Fruit fly (Drosophila melanogaster) whole organism, embryonic: ENCODE results near the gene CG14893.

Source experiments
- Abd-B ChIP-seq: fragments of 200-800 bp; sonication (Bioruptor generic); optimal IDR thresholded peaks from 2 replicates; lab custom pipeline; 2018; ENCODE audit warnings: missing biosample characterization, mild to moderate bottlenecking, missing genetic modification characterization, moderate library complexity
- BEAF-32 ChIP-seq: fragments of 200-800 bp; sonication (Bioruptor generic); optimal IDR thresholded peaks from 3 replicates; lab custom pipeline; 2017; ENCODE audit warnings: missing biosample characterization, missing genetic modification characterization, mild to moderate bottlenecking, moderate library complexity, missing genetic modification reagents
- Bgb ChIP-seq: fragments of 200-800 bp; sonication (Bioruptor generic); IDR thresholded peaks from 2 replicates; pipeline ENCODE4 v1.3.6; 2022; ENCODE audit warnings: missing biosample characterization, missing genetic modification characterization; ENCODE audit not compliant: partially characterized antibody
- CG13287 ChIP-seq: fragments of 200-800 bp; sonication (Bioruptor generic); IDR thresholded peaks from 2 replicates; pipeline ENCODE4 v1.3.6; 2022; ENCODE audit warnings: missing biosample characterization, missing genetic modification characterization; ENCODE audit not compliant: partially characterized antibody
- CG14710 ChIP-seq: fragments of 200-800 bp; sonication (Bioruptor generic); optimal IDR thresholded peaks from 3 replicates; lab custom pipeline; 2019; ENCODE audit warnings: missing biosample characterization, mild to moderate bottlenecking, missing genetic modification characterization, moderate library complexity
- CG14860 ChIP-seq: fragments of 200-800 bp; sonication (Bioruptor generic); IDR thresholded peaks from 3 replicates; pipeline ENCODE4 v1.3.6; 2022; ENCODE audit warnings: missing biosample characterization, missing genetic modification characterization; ENCODE audit not compliant: partially characterized antibody
- CG15696 ChIP-seq: fragments of 200-800 bp; sonication (Bioruptor generic); optimal IDR thresholded peaks from 2 replicates; lab custom pipeline; 2019; ENCODE audit warnings: missing biosample characterization, mild to moderate bottlenecking, missing genetic modification characterization, moderate library complexity
- CG2116 ChIP-seq: fragments of 200-800 bp; sonication (Bioruptor generic); optimal IDR thresholded peaks from 3 replicates; lab custom pipeline; 2018; ENCODE audit warnings: missing biosample characterization, mild to moderate bottlenecking, missing genetic modification characterization
- CG2129 ChIP-seq: fragments of 200-800 bp; sonication (Bioruptor generic); IDR thresholded peaks from 2 replicates; pipeline ENCODE4 v1.3.6; 2022; ENCODE audit warnings: missing biosample characterization, missing genetic modification characterization; ENCODE audit not compliant: partially characterized antibody
- CG34224 ChIP-seq: fragments of 200-800 bp; sonication (Bioruptor generic); IDR thresholded peaks from 3 replicates; pipeline ENCODE4 v1.3.6; 2022; ENCODE audit warnings: missing biosample characterization, missing genetic modification characterization; ENCODE audit not compliant: partially characterized antibody
- CG34376 ChIP-seq: fragments of 200-800 bp; sonication (Bioruptor generic); optimal IDR thresholded peaks from 2 replicates; lab custom pipeline; 2018; ENCODE audit warnings: missing biosample characterization, mild to moderate bottlenecking, missing genetic modification characterization
- CG3995 ChIP-seq: fragments of 200-800 bp; sonication (Bioruptor generic); optimal IDR thresholded peaks from 3 replicates; lab custom pipeline; 2016; ENCODE audit warnings: missing biosample characterization, missing genetic modification characterization
- CG6791 ChIP-seq: fragments of 200-800 bp; sonication (Bioruptor generic); IDR thresholded peaks from 3 replicates; pipeline ENCODE4 v1.3.6; 2022; ENCODE audit warnings: missing biosample characterization, missing genetic modification characterization; ENCODE audit not compliant: partially characterized antibody
- CG7963 ChIP-seq: fragments of 200-800 bp; sonication (Bioruptor generic); IDR thresholded peaks from 3 replicates; pipeline ENCODE4 v1.3.6; 2022; ENCODE audit warnings: missing biosample characterization, missing genetic modification characterization; ENCODE audit not compliant: partially characterized antibody
- CG8089 ChIP-seq: fragments of 200-800 bp; sonication (Bioruptor generic); optimal IDR thresholded peaks from 3 replicates; lab custom pipeline; 2016; ENCODE audit warnings: missing biosample characterization, missing genetic modification characterization
- CG8924 ChIP-seq: fragments of 200-800 bp; optimal IDR thresholded peaks from 3 replicates; lab custom pipeline; 2019; ENCODE audit warnings: missing biosample characterization, mild to moderate bottlenecking, missing genetic modification characterization, moderate library complexity
- Doc3 ChIP-seq: fragments of 200-800 bp; sonication (Bioruptor generic); IDR thresholded peaks from 3 replicates; pipeline ENCODE4 v1.3.6; 2022; ENCODE audit warnings: missing biosample characterization, missing genetic modification characterization; ENCODE audit not compliant: partially characterized antibody
- Dp ChIP-seq: fragments of 200-800 bp; sonication (Bioruptor generic); optimal IDR thresholded peaks from 2 replicates; lab custom pipeline; 2018; ENCODE audit warnings: missing biosample characterization, mild to moderate bottlenecking, missing genetic modification characterization, moderate library complexity
- Dref ChIP-seq: fragments of 200-800 bp; sonication (Bioruptor generic); IDR thresholded peaks from 2 replicates; pipeline ENCODE4 v1.3.6; 2022; ENCODE audit warnings: missing biosample characterization, missing genetic modification characterization
- E2f2 ChIP-seq: fragments of 200-800 bp; sonication (Bioruptor generic); IDR thresholded peaks from 2 replicates; pipeline ENCODE4 v1.3.6; 2022; ENCODE audit warnings: missing biosample characterization, missing genetic modification characterization
- Ets97D ChIP-seq: fragments of 200-800 bp; sonication (Bioruptor generic); optimal IDR thresholded peaks from 3 replicates; lab custom pipeline; 2016; ENCODE audit warnings: missing biosample characterization, missing genetic modification characterization
- Gsc ChIP-seq: fragments of 200-800 bp; sonication (Bioruptor generic); IDR thresholded peaks from 2 replicates; pipeline ENCODE4 v1.3.6; 2022; ENCODE audit warnings: missing biosample characterization, missing genetic modification characterization
- MBD-R2 ChIP-seq: fragments of 200-800 bp; sonication (Bioruptor generic); IDR thresholded peaks from 2 replicates; pipeline ENCODE4 v1.3.6; 2022; ENCODE audit warnings: missing biosample characterization, missing genetic modification characterization
- Mes4 ChIP-seq: fragments of 200-800 bp; sonication (Bioruptor generic); optimal IDR thresholded peaks from 2 replicates; lab custom pipeline; 2016; ENCODE audit warnings: missing biosample characterization, missing genetic modification characterization
- Nf-YB ChIP-seq: fragments of 200-800 bp; sonication (Bioruptor generic); optimal IDR thresholded peaks from 3 replicates; lab custom pipeline; 2019; ENCODE audit warnings: missing biosample characterization, mild to moderate bottlenecking, missing genetic modification characterization, moderate library complexity
- Opbp ChIP-seq: fragments of 200-800 bp; sonication (Bioruptor generic); IDR thresholded peaks from 3 replicates; pipeline ENCODE4 v1.3.6; 2022; ENCODE audit warnings: missing biosample characterization, missing genetic modification characterization; ENCODE audit not compliant: partially characterized antibody
- Trl ChIP-seq, 3 experiments: fragments of >200 bp in 2 of 3; fragments of 200-800 bp in 1 of 3; sonication (Bioruptor generic) in 1 of 3; optimal IDR thresholded peaks; 2 replicates in 1 of 3; 3 replicates in 2 of 3; lab custom pipeline; 2016 to 2017; ENCODE audit warnings: missing biosample characterization in 1 of 3, missing genetic modification characterization in 1 of 3
- Xrp1 ChIP-seq: fragments of 200-800 bp; sonication (Bioruptor generic); IDR thresholded peaks from 2 replicates; pipeline ENCODE4 v1.3.6; 2022; ENCODE audit warnings: missing biosample characterization, missing genetic modification characterization
- YL-1 ChIP-seq: fragments of 200-800 bp; sonication (Bioruptor generic); optimal IDR thresholded peaks from 3 replicates; lab custom pipeline; 2017; ENCODE audit warnings: missing biosample characterization, mild to moderate bottlenecking, missing genetic modification characterization
- amos ChIP-seq: fragments of 200-800 bp; sonication (Bioruptor generic); IDR thresholded peaks from 2 replicates; pipeline ENCODE4 v1.3.6; 2022; ENCODE audit warnings: missing biosample characterization, missing genetic modification characterization; ENCODE audit not compliant: partially characterized antibody
- bbx ChIP-seq: fragments of 200-800 bp; sonication (Bioruptor generic); IDR thresholded peaks from 2 replicates; pipeline ENCODE4 v1.3.6; 2022; ENCODE audit warnings: missing biosample characterization, missing genetic modification characterization; ENCODE audit not compliant: partially characterized antibody
- hb ChIP-seq: fragments of 200-800 bp; sonication (Bioruptor generic); IDR thresholded peaks from 3 replicates; pipeline ENCODE4 v1.3.6; 2022; ENCODE audit warnings: missing biosample characterization, missing genetic modification characterization; ENCODE audit not compliant: partially characterized antibody
- hth ChIP-seq: fragments of >200 bp; optimal IDR thresholded peaks from 2 replicates; lab custom pipeline; 2017; ENCODE audit warnings: inconsistent platforms
- inv ChIP-seq: fragments of 200-800 bp; sonication (Bioruptor generic); IDR thresholded peaks from 2 replicates; pipeline ENCODE4 v1.3.6; 2022; ENCODE audit warnings: missing biosample characterization, missing genetic modification characterization; ENCODE audit not compliant: partially characterized antibody
- knrl ChIP-seq: fragments of 200-800 bp; sonication (Bioruptor generic); IDR thresholded peaks from 3 replicates; pipeline ENCODE4 v1.3.6; 2022; ENCODE audit warnings: missing biosample characterization, missing genetic modification characterization; ENCODE audit not compliant: partially characterized antibody
- nerfin-2 ChIP-seq: fragments of 200-800 bp; sonication (Bioruptor generic); IDR thresholded peaks from 2 replicates; pipeline ENCODE4 v1.3.6; 2022; ENCODE audit warnings: missing biosample characterization, missing genetic modification characterization; ENCODE audit not compliant: partially characterized antibody
- odd ChIP-seq: fragments of 200-800 bp; sonication (Bioruptor generic); optimal IDR thresholded peaks from 2 replicates; lab custom pipeline; 2017; ENCODE audit warnings: missing biosample characterization, mild to moderate bottlenecking, missing genetic modification characterization
- pan ChIP-seq, 4 experiments: fragments of >200 bp in 3 of 4; fragments of 200-800 bp in 1 of 4; sonication (Bioruptor generic) in 1 of 4; optimal IDR thresholded peaks in 3 of 4; IDR thresholded peaks in 1 of 4; 2 replicates each; pipeline versions ENCODE4 v1.3.6 to Lab custom; 2017 to 2022; ENCODE audit warnings: missing biosample characterization in 2 of 4, missing genetic modification characterization in 2 of 4, mixed read lengths in 1 of 4
- pzg ChIP-seq: fragments of 200-800 bp; sonication (Bioruptor generic); optimal IDR thresholded peaks from 3 replicates; lab custom pipeline; 2018; ENCODE audit warnings: missing biosample characterization, mild to moderate bottlenecking, missing genetic modification characterization, moderate library complexity
- tna ChIP-seq: fragments of 200-800 bp; sonication (Bioruptor generic); IDR thresholded peaks from 2 replicates; pipeline ENCODE4 v1.3.6; 2022; ENCODE audit warnings: missing biosample characterization, missing genetic modification characterization; ENCODE audit not compliant: partially characterized antibody
- trem ChIP-seq: fragments of 200-800 bp; optimal IDR thresholded peaks from 3 replicates; lab custom pipeline; 2019; ENCODE audit warnings: missing biosample characterization, mild to moderate bottlenecking, missing genetic modification characterization, moderate library complexity
- unc-4 ChIP-seq: fragments of 200-800 bp; sonication (Bioruptor generic); IDR thresholded peaks from 2 replicates; pipeline ENCODE4 v1.3.6; 2022; ENCODE audit warnings: missing biosample characterization, missing genetic modification characterization; ENCODE audit not compliant: partially characterized antibody
- vnd ChIP-seq: fragments of 200-800 bp; sonication (Bioruptor generic); IDR thresholded peaks from 3 replicates; pipeline ENCODE4 v1.3.6; 2022; ENCODE audit warnings: missing biosample characterization, missing genetic modification characterization; ENCODE audit not compliant: partially characterized antibody
- zen2 ChIP-seq: fragments of 200-800 bp; sonication (Bioruptor generic); IDR thresholded peaks from 3 replicates; pipeline ENCODE4 v1.3.6; 2022; ENCODE audit warnings: missing biosample characterization, missing genetic modification characterization; ENCODE audit not compliant: partially characterized antibody

Gene CG14893

DNA sequence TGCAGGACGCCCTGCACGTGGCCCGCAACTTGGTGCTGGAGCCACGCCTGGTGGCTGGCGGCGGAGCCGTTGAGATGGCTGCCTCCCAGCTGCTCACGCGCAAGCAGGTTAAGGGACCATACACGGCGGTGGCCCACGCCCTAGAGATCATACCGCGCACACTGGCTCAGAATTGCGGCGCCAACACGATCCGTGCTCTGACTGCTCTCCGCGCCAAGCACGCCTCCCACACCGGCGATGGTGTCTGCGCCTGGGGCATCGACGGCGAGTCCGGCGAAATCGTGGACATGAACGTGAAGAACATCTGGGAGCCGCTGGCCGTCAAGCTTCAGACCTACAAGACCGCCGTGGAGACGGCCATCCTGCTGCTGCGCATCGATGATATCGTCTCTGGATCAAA, 28.7 kb downstream of the CG14893 start (continued):
- TF ChIP-seq odd (GFP tag; lab: Kevin White, UChicago) (no peak), Xrp1 (no peak), CG8089 (no peak), pzg (GFP tag; lab: Kevin White, UChicago) (no peak)

DNA sequence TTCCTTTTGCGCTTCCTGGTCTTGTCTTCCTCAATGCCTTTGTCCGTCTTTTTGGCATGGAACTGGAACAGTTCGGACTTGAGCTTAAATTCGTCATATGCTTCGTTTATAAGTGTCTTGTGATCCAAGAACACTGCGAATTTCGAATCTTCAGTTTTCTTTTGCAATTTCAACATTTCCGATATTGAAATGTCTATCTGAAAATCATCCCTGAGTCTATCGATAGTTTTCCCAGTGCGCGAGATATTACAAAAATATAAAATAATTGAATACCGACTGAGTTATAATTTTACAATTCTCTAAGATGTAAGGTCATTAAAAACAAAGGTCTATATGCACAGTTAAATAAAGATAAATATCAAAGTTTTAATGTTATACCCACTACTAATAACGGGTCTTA, 30.4 kb downstream of the CG14893 start, which contains the start of gene Mettl4:
Gene Mettl4, minus strand, starts transcription at position 208 of the 400 bp plus-strand sequence.
- TF ChIP-seq Nf-YB (no peak), Gsc (GFP tag; lab: Robert Waterston, UW) (no peak), hb (GFP tag; lab: Robert Waterston, UW) (peak; percentile 54; the same call in 1 of the 3 replicates), CG2129 (GFP tag; lab: Robert Waterston, UW) (0 out of 2 replicates have a peak, but pooled peaks have one; percentile 24), tna (GFP tag; lab: Robert Waterston, UW) (peak; percentile 64; the same call in 1 of the 2 replicates), knrl (GFP tag; lab: Robert Waterston, UW) (peak; percentile 51; the same call in 2 of the 3 replicates), Doc3 (peak; percentile 63; the same call in 2 of the 3 replicates), YL-1 (no peak), CG14860 (peak; percentile 51; the same call in 1 of the 3 replicates), nerfin-2 (peak; percentile 28; the same call in 1 of the 2 replicates), CG6791 (GFP tag; lab: Robert Waterston, UW) (peak; percentile 65; the same call in 2 of the 3 replicates), trem (peak; percentile 16), CG34224 (peak; percentile 77), CG3995 (GFP tag; lab: Kevin White, UChicago) (peak; percentile 64), BEAF-32 (peak; percentile 73), inv (0 out of 2 replicates have a peak, but pooled peaks have one; percentile 9), CG34376 (no peak), bbx (GFP tag; lab: Robert Waterston, UW) (peak; percentile 70), unc-4 (peak; percentile 65), MBD-R2 (GFP tag; lab: Robert Waterston, UW) (peak; percentile 62), Opbp (GFP tag; lab: Robert Waterston, UW) (peak; percentile 58; the same call in 2 of the 3 replicates), CG14710 (peak; percentile 21), Trl (optimal IDR thresholded peaks at IDR 0.05; lab: Kevin White, UChicago) (no peak), Trl (GFP tag; optimal IDR thresholded peaks at IDR 0.05; lab: Kevin White, UChicago) (no peak), Bgb (peak; percentile 67), pan (optimal IDR thresholded peaks at IDR 0.05; lab: Kevin White, UChicago) (no peak), pan (GFP tag; optimal IDR thresholded peaks at IDR 0.05 in 1 of 2, IDR thresholded peaks at IDR 0.05 in 1 of 2) (no peak), E2f2 (GFP tag; lab: Robert Waterston, UW) (peak; percentile 92), Mes4 (GFP tag; lab: Kevin White, UChicago) (no peak), hth (lab: Kevin White, UChicago) (no peak), CG2116 (GFP tag; lab: Kevin White, UChicago) (peak; percentile 98), pzg (GFP tag; lab: Kevin White, UChicago) (peak; percentile 50), CG7963 (peak; percentile 63; the same call in 2 of the 3 replicates), Dp (peak; percentile 86), CG13287 (peak; percentile 82), CG8924 (no peak), CG15696 (no peak), vnd (GFP tag; lab: Robert Waterston, UW) (peak; percentile 54; the same call in 1 of the 3 replicates), Abd-B (no peak), Ets97D (peak; percentile 47), zen2 (GFP tag; lab: Robert Waterston, UW) (peak; percentile 50; the same call in 1 of the 3 replicates), amos (GFP tag; lab: Robert Waterston, UW) (peak; percentile 67; the same call in 1 of the 2 replicates), Dref (GFP tag; lab: Robert Waterston, UW) (peak; percentile 83)
